Comparison of ENCODE assay signal across 6 fruit fly cellular contexts in the genomic region with DNA sequence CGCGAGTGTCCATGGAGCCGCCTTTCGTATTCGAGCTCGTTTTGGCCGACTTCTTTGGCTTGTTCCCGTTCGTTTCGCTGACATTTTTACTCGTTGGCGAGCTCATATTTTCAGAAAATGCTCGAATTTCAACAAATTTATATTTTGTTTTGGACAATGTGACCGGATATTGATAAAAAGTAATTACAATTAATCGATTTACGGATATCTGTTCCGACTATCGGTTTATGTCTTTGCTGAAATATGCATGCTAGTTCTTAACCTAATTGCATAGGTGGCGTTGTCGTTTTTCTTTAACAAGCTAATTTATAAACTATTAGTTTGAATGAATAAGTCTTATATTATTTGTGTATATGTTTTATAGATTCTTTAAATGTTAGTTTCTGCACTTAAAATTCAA.
TF ChIP-seq lines count a peak whose summit lies in the region.

A gene (minus strand): TSS at position 173 of the 400 bp plus-strand sequence.

- TF ChIP-seq CTCF in S2 (optimal IDR thresholded peaks at IDR 0.05; lab: Kevin White, UChicago), result peak; percentile 83 to 91
- peak; percentile 95 for TF ChIP-seq CTCF in whole organism, embryonic (GFP tag; optimal IDR thresholded peaks at IDR 0.05; lab: Kevin White, UChicago)

TF ChIP-seq in whole organism, adult, 20 proteins besides CTCF, POLR2A, EP300 and RAD21:
- TF ChIP-seq Mnt (GFP tag; optimal IDR thresholded peaks at IDR 0.05; lab: Kevin White, UChicago) (peak; percentile 19), CG5204 (GFP tag; optimal IDR thresholded peaks at IDR 0.05; lab: Kevin White, UChicago) (no peak), kay (GFP tag; lab: Kevin White, UChicago; ENCODE audit: borderline replicate concordance) (no peak)
TF ChIP-seq in whole organism, adult: peak in this region for 1.

TF ChIP-seq in whole organism, embryonic, 481 proteins besides CTCF, POLR2A, EP300 and RAD21 (continues in another document):
- TF ChIP-seq unc-4 (GFP tag; IDR thresholded peaks at IDR 0.05; lab: Robert Waterston, UW; ENCODE audit: partially characterized antibody) (peak; percentile 50; the same call in 1 of the 2 replicates), vvl (GFP tag; IDR thresholded peaks at IDR 0.05; lab: Robert Waterston, UW) (peak; percentile 55; the same call in 1 of the 2 replicates), Dp (GFP tag; optimal IDR thresholded peaks at IDR 0.05; lab: Kevin White, UChicago) (peak; percentile 33), sens (GFP tag; lab: Kevin White, UChicago) (peak; percentile 10), Nf-YC (tag; optimal IDR thresholded peaks at IDR 0.05; lab: Kevin White, UChicago) (peak; percentile 30), CoRest (tag; optimal IDR thresholded peaks at IDR 0.05; lab: Kevin White, UChicago) (peak; percentile 15), gfzf (GFP tag; optimal IDR thresholded peaks at IDR 0.05; lab: Kevin White, UChicago) (peak; percentile 80), CG10979 (tag; optimal IDR thresholded peaks at IDR 0.05; lab: Kevin White, UChicago) (peak; percentile 61), CG16813 (GFP tag; IDR thresholded peaks at IDR 0.05; lab: Robert Waterston, UW; ENCODE audit: partially characterized antibody) (peak; percentile 15; the same call in 1 of the 3 replicates), croc (GFP tag; conservative IDR thresholded peaks at IDR 0.05; lab: Robert Waterston, UW) (no peak), sug (tag; optimal IDR thresholded peaks at IDR 0.05; lab: Kevin White, UChicago) (peak; percentile 36), Dll (GFP tag; IDR thresholded peaks at IDR 0.05; lab: Robert Waterston, UW; ENCODE audit: partially characterized antibody) (peak; percentile 53; the same call in 2 of the 4 replicates), CG2116 (GFP tag; optimal IDR thresholded peaks at IDR 0.05; lab: Kevin White, UChicago) (peak; percentile 72), Stat92E (GFP tag; optimal IDR thresholded peaks at IDR 0.05; lab: Kevin White, UChicago) (peak in 1 of 3 experiments; percentile 39), HLH4C (GFP tag; IDR thresholded peaks at IDR 0.05; lab: Robert Waterston, UW; ENCODE audit: partially characterized antibody) (no peak), CG15269 (tag; optimal IDR thresholded peaks at IDR 0.05; lab: Kevin White, UChicago) (no peak), amos (GFP tag; IDR thresholded peaks at IDR 0.05; lab: Robert Waterston, UW; ENCODE audit: partially characterized antibody) (peak; percentile 50), CG10431 (GFP tag; optimal IDR thresholded peaks at IDR 0.05; lab: Kevin White, UChicago) (no peak)

TF ChIP-seq in whole organism, prepupa, 60 proteins besides CTCF, POLR2A, EP300 and RAD21:
- TF ChIP-seq fkh (GFP tag; optimal IDR thresholded peaks at IDR 0.05; lab: Kevin White, UChicago) (peak; percentile 25), CG11762 (GFP tag; optimal IDR thresholded peaks at IDR 0.05; lab: Kevin White, UChicago; ENCODE audit: insufficient read depth) (no peak), Eip78C (GFP tag; lab: Kevin White, UChicago) (peak; percentile 39), pdm3 (GFP tag; optimal IDR thresholded peaks at IDR 0.05; lab: Kevin White, UChicago) (no peak)

TF ChIP-seq in whole organism, pupa, 21 proteins besides CTCF, POLR2A, EP300 and RAD21:
- TF ChIP-seq CG32121 (GFP tag; IDR thresholded peaks at IDR 0.05; lab: Robert Waterston, UW), result no peak
- TF ChIP-seq EcR (GFP tag; optimal IDR thresholded peaks at IDR 0.05; lab: Kevin White, UChicago), result peak; percentile 13
TF ChIP-seq in whole organism, pupa: peak in this region for 1.

TF ChIP-seq in whole organism, wandering third instar larva, 38 proteins besides CTCF, POLR2A, EP300 and RAD21:
- TF ChIP-seq Myc (optimal IDR thresholded peaks at IDR 0.05; lab: Kevin White, UChicago) (peak; percentile 44), Vsx2 (GFP tag; optimal IDR thresholded peaks at IDR 0.05; lab: Kevin White, UChicago; ENCODE audit: partially characterized antibody) (peak; percentile 92), br (GFP tag; optimal IDR thresholded peaks at IDR 0.05; lab: Kevin White, UChicago) (no peak)
